Worm (Caenorhabditis elegans): Measurements from ENCODE around the gene col-117.

col-117 gene

ce11 chrIV:8824145-8824833 is at the start of gene col-117, which contains the start of gene col-3:
Gene col-117, minus strand, starts transcription at chrIV:8824195.
Gene col-3, plus strand, starts transcription at chrIV:8824783.
- TF ChIP-seq lsy-2 (tag; optimal IDR thresholded peaks at IDR 0.05) (peak in 1 of 2 experiments; percentile 10), dmd-8 (GFP tag; IDR thresholded peaks at IDR 0.05) (no peak), unc-62 (GFP tag; optimal IDR thresholded peaks at IDR 0.05 in 1 of 2) (peak in 1 of 2 experiments; percentile 2), unc-62 (tag; optimal IDR thresholded peaks at IDR 0.05) (no peak), hlh-11 (tag; optimal IDR thresholded peaks at IDR 0.05) (peak; percentile 17), mdl-1 (tag; optimal IDR thresholded peaks at IDR 0.05) (peak in 1 of 2 experiments; percentile 30), mxl-3 (GFP tag; optimal IDR thresholded peaks at IDR 0.05) (peak; percentile 51), nhr-76 (tag; optimal IDR thresholded peaks at IDR 0.05) (no peak), nhr-28 (tag; optimal IDR thresholded peaks at IDR 0.05) (peak; percentile 36)

DNA sequence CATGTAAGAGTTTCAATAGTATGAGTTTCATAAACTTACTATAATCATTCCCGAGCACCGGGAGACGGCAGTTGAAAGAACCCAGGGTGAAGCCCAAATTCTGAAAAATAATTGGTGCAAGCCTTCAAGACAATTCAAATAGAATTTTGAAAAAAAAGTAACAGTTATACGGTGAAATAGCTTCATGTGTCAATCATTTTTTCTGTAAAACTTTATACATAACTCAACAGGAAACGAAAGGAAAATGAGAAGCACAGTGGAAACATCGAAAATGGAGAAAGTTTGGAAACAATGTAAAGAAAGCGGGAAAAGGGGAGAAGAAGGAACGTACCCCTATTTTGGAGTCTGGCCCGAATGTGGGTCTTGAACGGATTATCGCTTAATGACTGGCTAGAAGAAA is 49.0 kb upstream of the col-117 start, which contains the start of gene C09G9.3:
TSS of gene C09G9.3 (minus strand) at position 101 of the 400 bp plus-strand sequence.
- TF ChIP-seq R02D3.7 (tag; optimal IDR thresholded peaks at IDR 0.05) (no peak), ama-1 (optimal IDR thresholded peaks at IDR 0.05) (no peak), zfp-2 (tag; optimal IDR thresholded peaks at IDR 0.05) (no peak), unc-62 (GFP tag; optimal IDR thresholded peaks at IDR 0.05 in 1 of 2) (no peak), unc-62 (tag; optimal IDR thresholded peaks at IDR 0.05) (no peak), hlh-30 (tag; optimal IDR thresholded peaks at IDR 0.05; ENCODE audit: insufficient read depth) (no peak), ctbp-1 (GFP tag; IDR thresholded peaks at IDR 0.05) (no peak), nhr-76 (tag; optimal IDR thresholded peaks at IDR 0.05) (no peak), ZK546.5 (tag; optimal IDR thresholded peaks at IDR 0.05) (no peak), spr-1 (tag; optimal IDR thresholded peaks at IDR 0.05) (no peak), egl-43 (GFP tag; IDR thresholded peaks at IDR 0.05) (no peak), duxl-1 (tag; optimal IDR thresholded peaks at IDR 0.05; ENCODE audit: poor library complexity) (no peak), Y5F2A.4 (GFP tag; optimal IDR thresholded peaks at IDR 0.05) (no peak), spr-3 (GFP tag; optimal IDR thresholded peaks at IDR 0.05) (no peak), lin-1 (GFP tag; IDR thresholded peaks at IDR 0.05) (no peak), saeg-2 (GFP tag; IDR thresholded peaks at IDR 0.05) (no peak), aha-1 (tag) (no peak), hlh-11 (tag; optimal IDR thresholded peaks at IDR 0.05) (no peak), madf-5 (GFP tag; IDR thresholded peaks at IDR 0.05) (no peak), unc-130 (GFP tag; optimal IDR thresholded peaks at IDR 0.05) (no peak)

ce11 chrIV:8869624-8870023 is 45.6 kb upstream of the col-117 start, which contains the start of gene npp-23:
Gene npp-23, minus strand, starts transcription at chrIV:8869679.
- TF ChIP-seq mdl-1 (tag; optimal IDR thresholded peaks at IDR 0.05): peak in 1 of 2 experiments; percentile 4
- TF ChIP-seq dve-1 (tag; optimal IDR thresholded peaks at IDR 0.05; ENCODE audit: insufficient read depth): no peak
- no peak for TF ChIP-seq mep-1 (tag; optimal IDR thresholded peaks at IDR 0.05)
- no peak for TF ChIP-seq T26A8.4 (GFP tag; IDR thresholded peaks at IDR 0.05)
- TF ChIP-seq mes-2 (tag; optimal IDR thresholded peaks at IDR 0.05; ENCODE audit: poor library complexity, severe bottlenecking): peak; percentile 62
- TF ChIP-seq T20F7.1 (GFP tag; optimal IDR thresholded peaks at IDR 0.05): peak; percentile 96
- TF ChIP-seq zag-1 (tag; optimal IDR thresholded peaks at IDR 0.05): no peak
- TF ChIP-seq Y48G9A.11 (GFP tag; IDR thresholded peaks at IDR 0.05): peak; percentile 89
- TF ChIP-seq dpl-1 (GFP tag; optimal IDR thresholded peaks at IDR 0.05): peak; percentile 95
- TF ChIP-seq hlh-30 (tag; optimal IDR thresholded peaks at IDR 0.05; ENCODE audit: insufficient read depth): peak; percentile 46
- no peak for TF ChIP-seq madf-5 (GFP tag; IDR thresholded peaks at IDR 0.05)

DNA sequence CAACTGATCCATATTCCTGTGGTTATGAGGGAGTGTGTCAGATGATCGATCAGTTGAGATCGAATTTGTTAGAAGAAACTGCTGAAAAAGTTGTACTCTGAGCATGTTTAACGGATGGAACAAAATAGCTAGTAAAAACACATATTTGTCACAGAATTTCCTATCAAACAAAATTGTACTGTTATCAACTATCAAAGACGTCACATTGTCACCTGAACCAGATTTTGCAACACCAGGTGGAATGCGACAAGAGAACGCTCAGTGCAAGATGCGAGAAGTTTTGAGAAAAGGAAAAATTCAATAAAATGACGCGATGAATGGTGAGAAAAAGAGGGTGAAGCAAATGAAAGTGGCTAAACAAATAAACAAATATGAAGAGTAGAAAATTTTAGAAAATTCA is 43.6 kb upstream of the col-117 start:
- TF ChIP-seq spr-3 (GFP tag; optimal IDR thresholded peaks at IDR 0.05): no peak
- TF ChIP-seq daf-16 (GFP tag; optimal IDR thresholded peaks at IDR 0.05): no peak
- peak; percentile 26 for TF ChIP-seq daf-16 (tag; optimal IDR thresholded peaks at IDR 0.05)
- no peak for TF ChIP-seq arid-1 (GFP tag; conservative IDR thresholded peaks at IDR 0.05)
- peak; percentile 13 for TF ChIP-seq dpl-1 (GFP tag; optimal IDR thresholded peaks at IDR 0.05)
- TF ChIP-seq nhr-77 (tag; optimal IDR thresholded peaks at IDR 0.05): peak; percentile 23
- TF ChIP-seq daf-19 (GFP tag; conservative IDR thresholded peaks at IDR 0.05): no peak
- peak; percentile 46 for TF ChIP-seq hlh-11 (tag; optimal IDR thresholded peaks at IDR 0.05)
- TF ChIP-seq hlh-30 (tag; optimal IDR thresholded peaks at IDR 0.05; ENCODE audit: insufficient read depth): peak; percentile 13
- TF ChIP-seq saeg-2 (GFP tag; IDR thresholded peaks at IDR 0.05): no peak
- no peak for TF ChIP-seq nhr-111 (GFP tag; optimal IDR thresholded peaks at IDR 0.05)
- no peak for TF ChIP-seq D1046.2 (GFP tag; IDR thresholded peaks at IDR 0.05)
- peak; percentile 45 for TF ChIP-seq dve-1 (tag; optimal IDR thresholded peaks at IDR 0.05; ENCODE audit: insufficient read depth)
- no peak for TF ChIP-seq unc-130 (GFP tag; optimal IDR thresholded peaks at IDR 0.05)
- no peak for TF ChIP-seq attf-4 (tag; optimal IDR thresholded peaks at IDR 0.05)
- no peak for TF ChIP-seq mdl-1 (tag; optimal IDR thresholded peaks at IDR 0.05)
- peak; percentile 67 for TF ChIP-seq nhr-28 (tag; optimal IDR thresholded peaks at IDR 0.05)
- TF ChIP-seq mxl-3 (GFP tag; optimal IDR thresholded peaks at IDR 0.05): no peak
- TF ChIP-seq skn-1 (tag; optimal IDR thresholded peaks at IDR 0.05): no peak
- TF ChIP-seq nhr-6 (tag; optimal IDR thresholded peaks at IDR 0.05): no peak
- TF ChIP-seq aha-1 (tag): no peak
- no peak for TF ChIP-seq mdt-29 (GFP tag; IDR thresholded peaks at IDR 0.05)
